Worm (Caenorhabditis elegans) whole organism, late embryonic: ENCODE measurements around the gene twk-23.

Source experiments
- ceh-34 ChIP-seq: sonication (generic microtip); optimal IDR thresholded peaks from 2 replicates; lab custom pipeline; 2016; ENCODE audit warnings: mild to moderate bottlenecking, missing genetic modification characterization, missing compliant biosample characterization
- dve-1 ChIP-seq: sonication (generic microtip); optimal IDR thresholded peaks from 2 replicates; lab custom pipeline; 2017; ENCODE audit warnings: antibody characterized with exemption, mild to moderate bottlenecking, missing genetic modification characterization, missing compliant biosample characterization

DNA sequence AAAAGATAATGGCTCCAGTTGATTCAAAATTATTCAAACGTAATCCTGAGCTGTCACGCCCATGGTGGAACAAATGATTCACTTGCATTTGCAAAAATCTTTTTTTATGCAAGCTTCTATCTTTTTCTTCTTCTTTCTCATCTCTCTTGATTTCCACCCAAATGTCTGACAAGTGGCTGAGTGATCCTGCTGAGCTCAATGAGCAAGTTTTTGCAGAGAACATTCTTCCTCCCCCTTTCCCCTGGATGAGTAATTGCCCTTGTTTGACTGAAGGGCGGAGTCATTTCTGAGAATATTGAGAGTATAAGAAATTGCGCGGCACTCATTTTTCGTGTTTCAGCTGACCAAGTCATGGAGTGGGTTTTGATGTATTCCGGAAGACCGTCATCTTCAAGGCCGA, 17.9 kb upstream of the twk-23 start, which contains the start of gene M03B6.1:
- TF ChIP-seq dve-1 = no peak
- TF ChIP-seq ceh-34 (tag; lab: Kevin White, UChicago) = no peak
